Worm (Caenorhabditis elegans) whole organism, L1 larva: ENCODE data around the gene T23E7.6.

Experiments used
- C16A3.4 ChIP-seq: fragments of 150-350 bp; optimal IDR thresholded peaks from 2 replicates; lab custom pipeline; 2014; ENCODE audit warnings: missing biosample characterization, missing genetic modification characterization
- C34B4.2 ChIP-seq: sonication (generic microtip); optimal IDR thresholded peaks from 2 replicates; lab custom pipeline; 2017; ENCODE audit warnings: mild to moderate bottlenecking, missing genetic modification characterization, missing compliant biosample characterization
- aha-1 ChIP-seq: fragments of 150-350 bp; optimal IDR thresholded peaks from 2 replicates; lab custom pipeline; 2014; ENCODE audit warnings: missing biosample characterization, missing genetic modification characterization
- blmp-1 ChIP-seq: fragments of 150-350 bp; optimal IDR thresholded peaks from 2 replicates; lab custom pipeline; 2014; ENCODE audit warnings: missing biosample characterization, missing genetic modification characterization
- ceh-8 ChIP-seq: fragments of 200-800 bp; sonication (Bioruptor generic); optimal IDR thresholded peaks from 2 replicates; lab custom pipeline; 2018; ENCODE audit warnings: mild to moderate bottlenecking, missing genetic modification characterization, moderate library complexity, missing compliant biosample characterization
- ceh-90 ChIP-seq: sonication (generic microtip); optimal IDR thresholded peaks from 2 replicates; lab custom pipeline; 2016; ENCODE audit warnings: missing genetic modification characterization, missing compliant biosample characterization
- dsc-1 ChIP-seq: sonication (generic microtip); optimal IDR thresholded peaks from 2 replicates; lab custom pipeline; 2016; ENCODE audit warnings: mild to moderate bottlenecking, missing genetic modification characterization, missing compliant biosample characterization
- egl-27 ChIP-seq, 2 experiments: fragments of 150-350 bp in 1 of 2; sonication (generic microtip); optimal IDR thresholded peaks; 3 replicates each; lab custom pipeline; 2017 to 2018; ENCODE audit warnings: missing biosample characterization in 2 of 2, missing genetic modification characterization in 2 of 2, missing genetic modification reagents in 2 of 2
- elt-2 ChIP-seq: sonication (generic microtip); optimal IDR thresholded peaks from 2 replicates; lab custom pipeline; 2016; ENCODE audit warnings: missing genetic modification characterization, mild to moderate bottlenecking, inconsistent platforms, missing compliant biosample characterization, missing genetic modification reagents
- elt-3 ChIP-seq, 6 experiments: fragments of 150-350 bp in 1 of 6; sonication (generic microtip); optimal IDR thresholded peaks; 2 replicates each; lab custom pipeline; 2017 to 2018; ENCODE audit warnings: missing biosample characterization in 6 of 6, missing genetic modification characterization in 6 of 6, inconsistent platforms in 1 of 6
- fkh-4 ChIP-seq: sonication (generic microtip); optimal IDR thresholded peaks from 2 replicates; lab custom pipeline; 2016; ENCODE audit warnings: missing compliant biosample characterization, missing genetic modification characterization, borderline replicate concordance
- grh-1 ChIP-seq: fragments of 200-800 bp; sonication (Bioruptor generic); IDR thresholded peaks from 2 replicates; pipeline ENCODE4 v1.3.6; 2022; ENCODE audit warnings: missing genetic modification reagents, missing genetic modification characterization, missing compliant biosample characterization
- lin-14 ChIP-seq: fragments of 200-800 bp; sonication (Bioruptor generic); optimal IDR thresholded peaks from 2 replicates; lab custom pipeline; 2018; ENCODE audit warnings: mild to moderate bottlenecking, missing genetic modification characterization, moderate library complexity, missing compliant biosample characterization
- lin-35 ChIP-seq, 2 experiments: fragments of 150-350 bp; optimal IDR thresholded peaks; 2 replicates each; lab custom pipeline; 2014; ENCODE audit warnings: missing biosample characterization in 2 of 2, missing genetic modification characterization in 2 of 2, missing genetic modification reagents in 2 of 2
- lin-39 ChIP-seq: fragments of 150-350 bp; optimal IDR thresholded peaks from 2 replicates; lab custom pipeline; 2014; ENCODE audit warnings: missing biosample characterization, missing genetic modification reagents, missing genetic modification characterization
- lsy-2 ChIP-seq, 2 experiments: fragments of 150-350 bp; optimal IDR thresholded peaks; 2 replicates each; lab custom pipeline; 2014; ENCODE audit warnings: missing biosample characterization in 2 of 2, missing genetic modification characterization in 2 of 2
- mab-9 ChIP-seq: fragments of 200-800 bp; sonication (Bioruptor generic); IDR thresholded peaks from 2 replicates; pipeline ENCODE4 v1.3.6; 2022; ENCODE audit warnings: missing genetic modification reagents, missing genetic modification characterization, missing compliant biosample characterization
- mdl-1 ChIP-seq, 2 experiments: fragments of 150-350 bp; optimal IDR thresholded peaks; 2 replicates each; lab custom pipeline; 2014 to 2017; ENCODE audit warnings: missing biosample characterization in 2 of 2, missing genetic modification characterization in 2 of 2, inconsistent platforms in 1 of 2
- mef-2 ChIP-seq: fragments of 150-350 bp; optimal IDR thresholded peaks from 2 replicates; lab custom pipeline; 2014; ENCODE audit warnings: missing biosample characterization, missing genetic modification characterization
- mep-1 ChIP-seq: fragments of 150-350 bp; optimal IDR thresholded peaks from 2 replicates; lab custom pipeline; 2014; ENCODE audit warnings: missing biosample characterization, missing genetic modification characterization
- nhr-19 ChIP-seq: fragments of 200-800 bp; sonication (Bioruptor generic); conservative IDR thresholded peaks from 2 replicates; pipeline ENCODE4 v1.3.6; 2022; ENCODE audit warnings: missing genetic modification characterization, missing compliant biosample characterization
- nhr-20 ChIP-seq: sonication (generic microtip); optimal IDR thresholded peaks from 2 replicates; lab custom pipeline; 2016; ENCODE audit warnings: mild to moderate bottlenecking, missing genetic modification characterization, missing compliant biosample characterization
- nhr-237 ChIP-seq: fragments of 150-350 bp; optimal IDR thresholded peaks from 2 replicates; lab custom pipeline; 2014; ENCODE audit warnings: missing biosample characterization, missing genetic modification characterization
- nhr-47 ChIP-seq: sonication (generic microtip); optimal IDR thresholded peaks from 2 replicates; lab custom pipeline; 2016; ENCODE audit warnings: mild to moderate bottlenecking, missing genetic modification characterization, moderate library complexity, missing compliant biosample characterization
- nhr-71 ChIP-seq: sonication (generic microtip); optimal IDR thresholded peaks from 2 replicates; lab custom pipeline; 2016; ENCODE audit warnings: mild to moderate bottlenecking, missing genetic modification characterization, moderate library complexity, missing compliant biosample characterization
- nhr-77 ChIP-seq: fragments of 150-350 bp; optimal IDR thresholded peaks from 2 replicates; lab custom pipeline; 2014; ENCODE audit warnings: missing biosample characterization, missing genetic modification characterization
- nhr-85 ChIP-seq: sonication (generic microtip); peaks from one replicate; lab custom pipeline; 2016; ENCODE audit warnings: missing genetic modification characterization, inconsistent platforms, missing compliant biosample characterization
- nhr-90 ChIP-seq: sonication (generic microtip); optimal IDR thresholded peaks from 2 replicates; lab custom pipeline; 2016; ENCODE audit warnings: mild to moderate bottlenecking, missing genetic modification characterization, missing compliant biosample characterization; ENCODE audit not compliant: poor library complexity
- pqm-1 ChIP-seq: sonication (generic microtip); optimal IDR thresholded peaks from 3 replicates; lab custom pipeline; 2017; ENCODE audit warnings: missing biosample characterization, missing genetic modification characterization
- rnt-1 ChIP-seq: sonication (generic microtip); optimal IDR thresholded peaks from 2 replicates; lab custom pipeline; 2016; ENCODE audit warnings: mild to moderate bottlenecking, missing genetic modification characterization, moderate library complexity, missing compliant biosample characterization
- skn-1 ChIP-seq: fragments of 150-350 bp; optimal IDR thresholded peaks from 2 replicates; lab custom pipeline; 2014; ENCODE audit warnings: missing biosample characterization, missing genetic modification characterization
- snu-23 ChIP-seq: sonication (generic microtip); optimal IDR thresholded peaks from 2 replicates; lab custom pipeline; 2016; ENCODE audit warnings: missing genetic modification characterization, missing compliant biosample characterization
- sox-4 ChIP-seq: sonication (generic microtip); optimal IDR thresholded peaks from 2 replicates; lab custom pipeline; 2016; ENCODE audit warnings: missing genetic modification characterization, missing compliant biosample characterization
- sptf-1 ChIP-seq: fragments of 150-350 bp; optimal IDR thresholded peaks from 2 replicates; lab custom pipeline; 2014; ENCODE audit warnings: missing biosample characterization, missing genetic modification characterization
- swsn-7 ChIP-seq: sonication (generic microtip); optimal IDR thresholded peaks from 2 replicates; lab custom pipeline; 2016; ENCODE audit warnings: missing genetic modification characterization, missing compliant biosample characterization
- tbx-2 ChIP-seq: sonication (generic microtip); optimal IDR thresholded peaks from 2 replicates; lab custom pipeline; 2016; ENCODE audit warnings: missing genetic modification characterization, missing compliant biosample characterization
- unc-130 ChIP-seq: fragments of 150-350 bp; optimal IDR thresholded peaks from 2 replicates; lab custom pipeline; 2017; ENCODE audit warnings: missing biosample characterization, missing genetic modification characterization, inconsistent platforms
- unc-30 ChIP-seq: sonication (generic microtip); optimal IDR thresholded peaks from 2 replicates; lab custom pipeline; 2017; ENCODE audit warnings: missing biosample characterization, missing genetic modification characterization
- unc-62 ChIP-seq: fragments of 150-350 bp; optimal IDR thresholded peaks from 2 replicates; lab custom pipeline; 2014; ENCODE audit warnings: missing biosample characterization, missing genetic modification reagents, missing genetic modification characterization
- unc-98 ChIP-seq: fragments of 200-800 bp; sonication (Bioruptor generic); IDR thresholded peaks from 2 replicates; pipeline ENCODE4 v1.3.6; 2022; ENCODE audit warnings: missing genetic modification characterization, missing compliant biosample characterization
- zip-4 ChIP-seq: fragments of 200-800 bp; sonication (Bioruptor generic); optimal IDR thresholded peaks from 2 replicates; lab custom pipeline; 2018; ENCODE audit warnings: mild to moderate bottlenecking, missing genetic modification characterization, moderate library complexity, missing compliant biosample characterization

T23E7.6 gene

DNA sequence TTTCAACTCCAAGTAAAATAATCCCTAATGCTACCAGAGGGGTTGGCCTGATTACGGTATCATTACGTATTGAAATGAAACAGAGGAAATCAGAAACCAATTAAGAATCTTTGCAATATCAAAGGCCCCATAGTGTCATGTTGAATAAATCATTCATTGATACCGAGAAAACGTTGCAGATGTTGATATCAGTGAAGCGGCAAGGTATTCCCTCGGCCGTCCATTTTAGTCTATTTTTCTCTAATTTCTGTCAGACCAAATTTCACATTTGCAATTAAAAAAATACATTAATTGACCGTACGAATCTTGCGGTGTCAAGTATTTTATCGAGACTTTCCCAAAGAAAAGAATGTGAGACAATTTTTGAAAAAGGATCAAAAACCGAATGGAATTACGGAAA, 50.4 kb downstream of the T23E7.6 start (continued):
- TF ChIP-seq mef-2 (tag; lab: Kevin White, UChicago) = no peak
- TF ChIP-seq mab-9 = no peak
- no peak for TF ChIP-seq sox-4 (tag; lab: Kevin White, UChicago)
- no peak for TF ChIP-seq unc-98 (GFP tag; lab: Robert Waterston, UW)
- no peak for TF ChIP-seq lin-14 (GFP tag; lab: Kevin White, UChicago)
- peak; percentile 21 for TF ChIP-seq blmp-1 (tag; lab: Kevin White, UChicago)
- TF ChIP-seq unc-62 (GFP tag; lab: Kevin White, UChicago) = no peak
- TF ChIP-seq lsy-2 (tag; optimal IDR thresholded peaks at IDR 0.05; lab: Kevin White, UChicago) = peak in 1 of 2 experiments; percentile 9
- TF ChIP-seq lin-39 (tag; lab: Kevin White, UChicago) = no peak
- TF ChIP-seq nhr-77 = no peak

- TF ChIP-seq nhr-90 (tag; lab: Kevin White, UChicago) (peak; percentile 72), lin-35 (GFP tag; optimal IDR thresholded peaks at IDR 0.05; lab: Kevin White, UChicago) (peak in 1 of 2 experiments; percentile 72), blmp-1 (tag; lab: Kevin White, UChicago) (peak; percentile 32), mep-1 (tag; lab: Kevin White, UChicago) (peak; percentile 10), skn-1 (tag; lab: Kevin White, UChicago) (no peak), nhr-237 (tag; lab: Kevin White, UChicago) (no peak), fkh-4 (tag; lab: Kevin White, UChicago) (no peak), elt-3 (tag; optimal IDR thresholded peaks at IDR 0.05; lab: Kevin White, UChicago) (peak in 4 of 6 experiments; percentile 6 to 26 (median 19)), pqm-1 (tag; lab: Kevin White, UChicago) (no peak), rnt-1 (tag; lab: Kevin White, UChicago) (peak; percentile 55), ceh-90 (tag; lab: Kevin White, UChicago) (no peak), ceh-8 (GFP tag; lab: Kevin White, UChicago) (no peak), lin-14 (GFP tag; lab: Kevin White, UChicago) (peak; percentile 93), egl-27 (tag; optimal IDR thresholded peaks at IDR 0.05; lab: Kevin White, UChicago) (peak in 1 of 2 experiments; percentile 24), nhr-71 (peak; percentile 82), tbx-2 (tag; lab: Kevin White, UChicago) (peak; percentile 42), nhr-47 (tag; lab: Kevin White, UChicago) (peak; percentile 56), C16A3.4 (peak; percentile 9), swsn-7 (peak; percentile 12), sptf-1 (tag; lab: Kevin White, UChicago) (no peak), dsc-1 (tag; lab: Kevin White, UChicago) (no peak), aha-1 (tag; lab: Kevin White, UChicago) (no peak), mdl-1 (tag; optimal IDR thresholded peaks at IDR 0.05; lab: Kevin White, UChicago) (peak in 1 of 2 experiments; percentile 91), lsy-2 (tag; optimal IDR thresholded peaks at IDR 0.05; lab: Kevin White, UChicago) (peak in 1 of 2 experiments; percentile 21), grh-1 (peak; percentile 42; the same call in 1 of the 2 replicates), unc-62 (GFP tag; lab: Kevin White, UChicago) (no peak), nhr-85 (tag; lab: Kevin White, UChicago) (peak; percentile 86), zip-4 (GFP tag; lab: Kevin White, UChicago) (no peak), snu-23 (GFP tag; lab: Kevin White, UChicago) (peak; percentile 72), unc-130 (tag; lab: Kevin White, UChicago) (peak; percentile 46), nhr-20 (tag; lab: Kevin White, UChicago) (peak; percentile 85), elt-2 (tag; lab: Kevin White, UChicago) (peak; percentile 26), nhr-19 (peak; percentile 78)
These were observed 51.4 kb downstream of the T23E7.6 start for ce11 chrX:17633166-17633565.

DNA sequence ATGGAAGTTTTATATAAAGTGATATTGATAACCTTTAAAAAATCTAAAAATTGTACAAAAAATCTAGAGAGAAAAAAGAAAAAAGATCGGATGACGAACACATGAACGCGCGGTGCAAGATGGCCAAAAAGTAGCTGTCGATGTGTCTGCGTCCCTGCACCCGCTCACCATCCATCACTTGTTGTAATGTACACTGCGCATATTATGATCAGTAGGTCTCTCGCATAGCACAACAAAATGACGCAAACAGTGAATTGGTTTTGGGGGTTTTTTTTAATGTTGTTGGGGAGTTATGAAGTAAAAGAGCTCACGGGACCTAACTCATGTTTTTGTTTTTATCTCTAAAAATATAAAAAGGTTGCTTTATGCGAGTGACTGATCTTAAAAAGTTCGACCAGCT, 52.9 kb downstream of the T23E7.6 start:
- TF ChIP-seq unc-30 (tag; lab: Kevin White, UChicago) = no peak
- TF ChIP-seq C34B4.2 (tag; lab: Kevin White, UChicago) = no peak
- peak; percentile 60 for TF ChIP-seq nhr-85 (tag; lab: Kevin White, UChicago)
- peak; percentile 52 for TF ChIP-seq lin-14 (GFP tag; lab: Kevin White, UChicago)
- TF ChIP-seq mep-1 (tag; lab: Kevin White, UChicago) = peak; percentile 24
